Fruit fly (Drosophila melanogaster): ENCODE data around the gene CG3402.

CG3402 gene

dm6 chr3L:652637-653036 lies at the start of gene CG3402:
CG3402 (minus strand) TSS chr3L:652881.
- TF ChIP-seq CTCF (optimal IDR thresholded peaks at IDR 0.05) = no peak
- TF ChIP-seq CG8478 (optimal IDR thresholded peaks at IDR 0.05) = no peak

- TF ChIP-seq CTCF (optimal IDR thresholded peaks at IDR 0.05) = no peak
Observed at dm6 chr3L:701798-702635, 49.3 kb upstream of the CG3402 start.

- TF ChIP-seq CTCF (optimal IDR thresholded peaks at IDR 0.05) (no peak), CG8478 (optimal IDR thresholded peaks at IDR 0.05) (no peak)
Observed at dm6 chr3L:700160-700917, 47.7 kb upstream of the CG3402 start.

- TF ChIP-seq CTCF (optimal IDR thresholded peaks at IDR 0.05) = no peak
- TF ChIP-seq CG8478 (optimal IDR thresholded peaks at IDR 0.05) = no peak
Observed at dm6 chr3L:699368-700150, 46.9 kb upstream of the CG3402 start.

- TF ChIP-seq CG8478 (optimal IDR thresholded peaks at IDR 0.05) = no peak
- peak in 1 of 2 experiments; percentile 0 for TF ChIP-seq CTCF (optimal IDR thresholded peaks at IDR 0.05)
Observed at dm6 chr3L:698748-699367, 46.2 kb upstream of the CG3402 start, which contains the start of gene CG13894. CG13894 (minus strand) TSS chr3L:699144.

- no peak for TF ChIP-seq CTCF (optimal IDR thresholded peaks at IDR 0.05)
- TF ChIP-seq CG8478 (optimal IDR thresholded peaks at IDR 0.05) = no peak
Observed at dm6 chr3L:697724-698123, 45.0 kb upstream of the CG3402 start.

- TF ChIP-seq CG8478 (optimal IDR thresholded peaks at IDR 0.05) = no peak
- no peak for TF ChIP-seq CTCF (optimal IDR thresholded peaks at IDR 0.05)
Observed at dm6 chr3L:697055-697427, 44.4 kb upstream of the CG3402 start.

dm6 chr3L:696404-697054 lies 43.8 kb upstream of the CG3402 start:
- TF ChIP-seq CTCF (optimal IDR thresholded peaks at IDR 0.05) = no peak
- TF ChIP-seq CG8478 (optimal IDR thresholded peaks at IDR 0.05) = no peak

dm6 chr3L:695510-695909 lies 42.8 kb upstream of the CG3402 start:
- TF ChIP-seq CG8478 (optimal IDR thresholded peaks at IDR 0.05) (no peak), CTCF (optimal IDR thresholded peaks at IDR 0.05) (no peak)

dm6 chr3L:692699-693098 lies 40.0 kb upstream of the CG3402 start, which contains the start of gene Vti1a:
Vti1a (minus strand) TSS chr3L:692919.
- no peak for TF ChIP-seq CG8478 (optimal IDR thresholded peaks at IDR 0.05)
- no peak for TF ChIP-seq CTCF (optimal IDR thresholded peaks at IDR 0.05)

dm6 chr3L:690031-690686 lies 37.5 kb upstream of the CG3402 start, which contains the start of the genes CG32483 and RabX6:
CG32483 (minus strand) TSS chr3L:690081.
RabX6 (plus strand) TSS chr3L:690517.
- TF ChIP-seq CG8478 (optimal IDR thresholded peaks at IDR 0.05) (no peak), CTCF (optimal IDR thresholded peaks at IDR 0.05) (peak in 1 of 2 experiments; percentile 3)

- no peak for TF ChIP-seq CTCF (optimal IDR thresholded peaks at IDR 0.05)
- TF ChIP-seq CG8478 (optimal IDR thresholded peaks at IDR 0.05) = no peak
Observed at dm6 chr3L:687858-688257, 35.2 kb upstream of the CG3402 start, which contains the start of gene hiro. hiro (minus strand) TSS chr3L:687958.

- peak; percentile 40 for TF ChIP-seq CG8478 (optimal IDR thresholded peaks at IDR 0.05)
- no peak for TF ChIP-seq CTCF (optimal IDR thresholded peaks at IDR 0.05)
Observed at dm6 chr3L:685441-685804, 32.7 kb upstream of the CG3402 start, which contains the start of gene ebd1. ebd1 (minus strand) TSS chr3L:685549.

All from S2 (cell line).